Worm (Caenorhabditis elegans): Measurements from ENCODE around the gene tps-1.

Gene tps-1

DNA sequence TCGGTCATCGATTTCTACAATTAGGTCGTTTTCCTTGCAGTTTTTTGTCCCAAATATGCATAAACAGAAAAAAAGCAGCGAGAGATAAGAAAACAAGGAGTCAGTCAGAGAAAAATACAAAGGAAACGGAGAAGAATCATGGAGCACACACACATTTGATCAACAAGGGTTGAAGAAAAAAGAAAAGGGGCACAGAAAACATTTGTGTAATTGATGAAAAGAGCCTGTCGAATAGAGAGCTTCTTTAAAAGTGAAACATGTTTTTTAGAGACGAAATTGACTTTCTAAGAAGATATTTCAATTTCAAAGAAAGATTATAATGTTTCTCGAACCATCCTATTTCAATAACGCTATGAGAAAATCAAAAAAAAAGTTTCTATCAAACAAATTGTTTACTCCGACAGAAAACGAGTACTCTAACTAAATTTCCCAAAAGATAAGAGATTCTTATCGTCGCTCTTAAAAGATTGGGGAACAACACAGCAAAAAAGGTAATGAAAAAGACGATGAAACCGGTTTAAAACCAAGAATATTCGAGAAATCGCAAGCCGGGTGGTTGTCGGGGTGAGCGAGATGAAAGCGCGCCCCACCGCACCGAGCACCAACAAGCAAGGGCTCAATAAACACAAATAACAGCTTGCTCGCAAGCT, at the start of gene tps-1:
TSS of gene tps-1 (minus strand) at position 14 of the 650 bp plus-strand sequence.
- no peak for TF ChIP-seq hmg-4 (GFP tag; optimal IDR thresholded peaks at IDR 0.05)
- TF ChIP-seq scrt-1 (GFP tag; IDR thresholded peaks at IDR 0.05), result no peak
- no peak for TF ChIP-seq pes-1 (GFP tag; IDR thresholded peaks at IDR 0.05)
- no peak for TF ChIP-seq ceh-36 (tag; optimal IDR thresholded peaks at IDR 0.05)
- no peak for TF ChIP-seq tbx-11 (GFP tag; IDR thresholded peaks at IDR 0.05)
- no peak for TF ChIP-seq ceh-13 (GFP tag; optimal IDR thresholded peaks at IDR 0.05)
- TF ChIP-seq hnd-1 (tag; optimal IDR thresholded peaks at IDR 0.05), result no peak
- TF ChIP-seq aly-1 (tag; optimal IDR thresholded peaks at IDR 0.05), result no peak
- no peak for TF ChIP-seq F13C5.2 (tag; optimal IDR thresholded peaks at IDR 0.05)
- TF ChIP-seq ets-7 (tag; optimal IDR thresholded peaks at IDR 0.05), result no peak
- TF ChIP-seq flt-1 (GFP tag; IDR thresholded peaks at IDR 0.05), result no peak
- TF ChIP-seq ama-1 (optimal IDR thresholded peaks at IDR 0.05), result no peak
- TF ChIP-seq tra-4 (tag; optimal IDR thresholded peaks at IDR 0.05), result no peak
- TF ChIP-seq tbx-37 (GFP tag; conservative IDR thresholded peaks at IDR 0.05), result no peak
- no peak for TF ChIP-seq sea-1 (GFP tag; conservative IDR thresholded peaks at IDR 0.05)
- TF ChIP-seq hmbx-1 (tag; optimal IDR thresholded peaks at IDR 0.05), result no peak
- no peak for TF ChIP-seq B0310.2 (tag; optimal IDR thresholded peaks at IDR 0.05)

DNA sequence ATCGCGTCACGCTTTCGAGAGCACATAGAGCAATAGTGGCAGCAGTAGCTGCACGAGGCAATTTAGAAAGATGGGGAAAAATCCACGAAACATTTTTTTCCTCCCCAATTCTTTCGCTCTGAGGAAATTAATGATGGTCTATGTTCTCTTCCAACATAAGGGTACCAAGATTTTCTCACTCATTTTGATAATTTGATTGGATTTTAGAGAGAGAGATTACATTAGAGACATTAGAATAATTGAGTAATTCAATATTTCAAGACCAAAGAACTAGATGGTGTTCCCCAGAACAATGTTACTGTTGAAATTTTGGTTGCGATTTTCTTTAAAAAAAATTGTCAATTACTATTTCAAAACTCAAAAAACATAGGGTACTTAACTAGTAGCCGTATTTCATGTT, 47.1 kb upstream of the tps-1 start:
- TF ChIP-seq tbx-11 (GFP tag; IDR thresholded peaks at IDR 0.05) (no peak), hnd-1 (tag; optimal IDR thresholded peaks at IDR 0.05) (no peak), hmbx-1 (tag; optimal IDR thresholded peaks at IDR 0.05) (no peak), tra-4 (tag; optimal IDR thresholded peaks at IDR 0.05) (no peak), flt-1 (GFP tag; IDR thresholded peaks at IDR 0.05) (no peak), tbx-37 (GFP tag; conservative IDR thresholded peaks at IDR 0.05) (no peak), B0310.2 (tag; optimal IDR thresholded peaks at IDR 0.05) (no peak), ceh-36 (tag; optimal IDR thresholded peaks at IDR 0.05) (no peak)

DNA sequence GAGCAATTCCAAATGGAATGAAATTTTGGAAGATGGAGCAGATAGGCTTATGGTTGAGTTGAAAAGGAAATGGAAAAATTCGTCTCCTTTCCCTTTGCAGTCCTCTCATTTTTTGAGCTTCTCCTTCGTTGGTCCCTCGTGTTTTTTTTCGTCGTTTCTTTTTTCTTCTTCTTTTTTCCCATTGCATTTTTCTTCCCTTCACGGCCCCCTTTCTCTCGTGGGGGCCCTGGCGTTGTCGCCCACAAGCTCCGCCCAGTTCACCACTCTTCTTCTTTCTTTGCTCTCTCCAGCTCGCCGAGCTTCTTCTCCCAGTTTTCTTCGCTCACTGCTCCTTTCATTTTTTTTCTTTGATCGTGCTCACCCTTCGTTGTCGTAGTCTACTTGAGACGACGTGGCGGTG, 45.1 kb upstream of the tps-1 start:
- TF ChIP-seq F13C5.2 (tag; optimal IDR thresholded peaks at IDR 0.05), result no peak
- TF ChIP-seq ama-1 (optimal IDR thresholded peaks at IDR 0.05), result no peak
- TF ChIP-seq sea-1 (GFP tag; conservative IDR thresholded peaks at IDR 0.05), result no peak

DNA sequence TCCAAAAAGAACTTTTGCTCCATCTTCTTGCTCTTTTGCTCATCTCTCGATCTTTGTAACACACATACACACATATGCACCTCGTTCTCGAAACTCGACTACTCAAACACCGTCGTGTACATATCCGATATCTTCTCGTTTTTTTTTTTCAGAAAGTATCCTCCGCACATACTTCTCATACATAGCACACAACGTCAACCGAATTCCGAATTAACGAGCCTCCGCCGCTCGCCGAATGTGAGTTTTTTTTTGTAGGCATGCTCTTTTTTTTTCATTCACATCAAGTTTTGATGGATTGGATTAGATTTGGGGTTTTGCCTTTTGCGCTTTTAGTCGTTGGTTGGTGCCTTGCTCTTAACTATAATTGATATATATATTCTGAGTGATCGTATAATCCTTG, 44.0 kb upstream of the tps-1 start:
- no peak for TF ChIP-seq hmbx-1 (tag; optimal IDR thresholded peaks at IDR 0.05)
- no peak for TF ChIP-seq hnd-1 (tag; optimal IDR thresholded peaks at IDR 0.05)
- no peak for TF ChIP-seq flt-1 (GFP tag; IDR thresholded peaks at IDR 0.05)
- TF ChIP-seq pes-1 (GFP tag; IDR thresholded peaks at IDR 0.05), result no peak
- TF ChIP-seq tra-4 (tag; optimal IDR thresholded peaks at IDR 0.05), result no peak
- no peak for TF ChIP-seq ets-7 (tag; optimal IDR thresholded peaks at IDR 0.05)
- TF ChIP-seq tbx-37 (GFP tag; conservative IDR thresholded peaks at IDR 0.05), result no peak
- TF ChIP-seq scrt-1 (GFP tag; IDR thresholded peaks at IDR 0.05), result no peak
- TF ChIP-seq B0310.2 (tag; optimal IDR thresholded peaks at IDR 0.05), result no peak
- no peak for TF ChIP-seq F13C5.2 (tag; optimal IDR thresholded peaks at IDR 0.05)
- no peak for TF ChIP-seq ceh-36 (tag; optimal IDR thresholded peaks at IDR 0.05)
- no peak for TF ChIP-seq sea-1 (GFP tag; conservative IDR thresholded peaks at IDR 0.05)
- TF ChIP-seq hmg-4 (GFP tag; optimal IDR thresholded peaks at IDR 0.05), result no peak

DNA sequence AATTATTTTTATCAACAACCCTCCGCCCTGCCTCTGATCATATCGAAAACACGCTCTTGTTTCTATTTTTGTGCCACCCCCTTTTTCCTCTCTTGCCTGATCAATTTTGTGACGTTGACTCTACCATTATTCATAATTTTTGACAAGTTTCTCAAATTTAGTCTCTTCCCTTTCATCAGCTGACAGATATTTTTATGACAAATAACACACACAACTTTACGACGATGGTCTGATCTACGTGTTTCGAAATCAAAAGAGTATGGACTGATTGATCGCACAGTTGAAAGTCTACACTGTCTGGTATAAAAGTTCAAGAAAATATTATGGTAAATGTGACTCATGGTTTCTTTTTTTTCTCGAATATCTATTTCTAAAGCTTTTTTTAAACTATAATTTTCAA, 43.5 kb upstream of the tps-1 start:
- TF ChIP-seq pes-1 (GFP tag; IDR thresholded peaks at IDR 0.05) (no peak), scrt-1 (GFP tag; IDR thresholded peaks at IDR 0.05) (no peak), B0310.2 (tag; optimal IDR thresholded peaks at IDR 0.05) (no peak), ets-7 (tag; optimal IDR thresholded peaks at IDR 0.05) (no peak), ama-1 (optimal IDR thresholded peaks at IDR 0.05) (no peak), flt-1 (GFP tag; IDR thresholded peaks at IDR 0.05) (no peak), tbx-37 (GFP tag; conservative IDR thresholded peaks at IDR 0.05) (no peak), ceh-13 (GFP tag; optimal IDR thresholded peaks at IDR 0.05) (no peak), tbx-11 (GFP tag; IDR thresholded peaks at IDR 0.05) (no peak), hmbx-1 (tag; optimal IDR thresholded peaks at IDR 0.05) (no peak), hnd-1 (tag; optimal IDR thresholded peaks at IDR 0.05) (no peak), tra-4 (tag; optimal IDR thresholded peaks at IDR 0.05) (no peak), ceh-36 (tag; optimal IDR thresholded peaks at IDR 0.05) (no peak), hmg-4 (GFP tag; optimal IDR thresholded peaks at IDR 0.05) (no peak)

ce11 chrX:17516941-17517340, 42.6 kb upstream of the tps-1 start:
- TF ChIP-seq F13C5.2 (tag; optimal IDR thresholded peaks at IDR 0.05) (no peak), scrt-1 (GFP tag; IDR thresholded peaks at IDR 0.05) (no peak), hmbx-1 (tag; optimal IDR thresholded peaks at IDR 0.05) (no peak), hmg-4 (GFP tag; optimal IDR thresholded peaks at IDR 0.05) (no peak)

DNA sequence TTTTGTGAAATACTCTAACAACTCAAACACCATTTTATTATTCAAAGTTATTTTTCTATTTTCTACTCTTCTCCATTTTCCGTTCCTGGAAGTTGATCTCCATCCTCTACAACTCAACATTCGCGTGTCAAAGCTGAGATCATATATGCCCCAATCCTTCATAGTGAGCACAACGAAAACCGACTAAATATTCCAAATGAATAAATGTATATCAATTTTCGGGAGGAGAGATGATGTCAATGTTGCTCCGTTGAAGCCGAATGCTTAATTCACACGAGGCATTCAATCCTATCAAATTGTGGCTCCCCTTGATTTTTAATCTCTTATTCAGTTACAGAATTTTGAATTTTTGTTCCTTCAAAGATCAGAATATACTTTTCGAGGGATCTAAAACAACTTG, 42.1 kb upstream of the tps-1 start:
- no peak for TF ChIP-seq F13C5.2 (tag; optimal IDR thresholded peaks at IDR 0.05)
- no peak for TF ChIP-seq tbx-11 (GFP tag; IDR thresholded peaks at IDR 0.05)
- no peak for TF ChIP-seq scrt-1 (GFP tag; IDR thresholded peaks at IDR 0.05)
- no peak for TF ChIP-seq ama-1 (optimal IDR thresholded peaks at IDR 0.05)
- TF ChIP-seq ceh-36 (tag; optimal IDR thresholded peaks at IDR 0.05), result no peak
- no peak for TF ChIP-seq hmg-4 (GFP tag; optimal IDR thresholded peaks at IDR 0.05)
- TF ChIP-seq flt-1 (GFP tag; IDR thresholded peaks at IDR 0.05), result no peak
- TF ChIP-seq tra-4 (tag; optimal IDR thresholded peaks at IDR 0.05), result no peak
- no peak for TF ChIP-seq aly-1 (tag; optimal IDR thresholded peaks at IDR 0.05)
- no peak for TF ChIP-seq B0310.2 (tag; optimal IDR thresholded peaks at IDR 0.05)
- no peak for TF ChIP-seq tbx-37 (GFP tag; conservative IDR thresholded peaks at IDR 0.05)
- TF ChIP-seq hnd-1 (tag; optimal IDR thresholded peaks at IDR 0.05), result no peak
- no peak for TF ChIP-seq ets-7 (tag; optimal IDR thresholded peaks at IDR 0.05)
- TF ChIP-seq hmbx-1 (tag; optimal IDR thresholded peaks at IDR 0.05), result no peak
- TF ChIP-seq pes-1 (GFP tag; IDR thresholded peaks at IDR 0.05), result no peak
- TF ChIP-seq ceh-13 (GFP tag; optimal IDR thresholded peaks at IDR 0.05), result no peak
- TF ChIP-seq sea-1 (GFP tag; conservative IDR thresholded peaks at IDR 0.05), result no peak
